Worm (Caenorhabditis elegans) whole organism, L1 larva: ENCODE measurements around the gene ceh-74.

Experiments
- jun-1 ChIP-seq: fragments of 150-350 bp; optimal IDR thresholded peaks from 2 replicates; lab custom pipeline; 2014; ENCODE audit warnings: missing biosample characterization, missing genetic modification reagents, missing genetic modification characterization
- lin-14 ChIP-seq: fragments of 200-800 bp; sonication (Bioruptor generic); optimal IDR thresholded peaks from 2 replicates; lab custom pipeline; 2018; ENCODE audit warnings: mild to moderate bottlenecking, missing genetic modification characterization, moderate library complexity, missing compliant biosample characterization
- mab-9 ChIP-seq: fragments of 200-800 bp; sonication (Bioruptor generic); IDR thresholded peaks from 2 replicates; pipeline ENCODE4 v1.3.6; 2022; ENCODE audit warnings: missing genetic modification reagents, missing genetic modification characterization, missing compliant biosample characterization
- mdl-1 ChIP-seq, 2 experiments: fragments of 150-350 bp; optimal IDR thresholded peaks; 2 replicates each; lab custom pipeline; 2014 to 2017; ENCODE audit warnings: missing biosample characterization in 2 of 2, missing genetic modification characterization in 2 of 2, inconsistent platforms in 1 of 2
- mep-1 ChIP-seq: fragments of 150-350 bp; optimal IDR thresholded peaks from 2 replicates; lab custom pipeline; 2014; ENCODE audit warnings: missing biosample characterization, missing genetic modification characterization
- nhr-77 ChIP-seq: fragments of 150-350 bp; optimal IDR thresholded peaks from 2 replicates; lab custom pipeline; 2014; ENCODE audit warnings: missing biosample characterization, missing genetic modification characterization
- pag-3 ChIP-seq: sonication (generic microtip); optimal IDR thresholded peaks from 2 replicates; lab custom pipeline; 2017; ENCODE audit warnings: missing genetic modification characterization, mild to moderate bottlenecking, missing compliant biosample characterization, antibody characterized with exemption, borderline replicate concordance; ENCODE audit not compliant: insufficient read depth
- skn-1 ChIP-seq: fragments of 150-350 bp; optimal IDR thresholded peaks from 2 replicates; lab custom pipeline; 2014; ENCODE audit warnings: missing biosample characterization, missing genetic modification characterization
- snpc-4 ChIP-seq: fragments of 150-350 bp; optimal IDR thresholded peaks from 2 replicates; lab custom pipeline; 2014; ENCODE audit warnings: missing biosample characterization, missing genetic modification characterization
- tbx-2 ChIP-seq: sonication (generic microtip); optimal IDR thresholded peaks from 2 replicates; lab custom pipeline; 2016; ENCODE audit warnings: missing genetic modification characterization, missing compliant biosample characterization
- ztf-11 ChIP-seq, 2 experiments: sonication (generic microtip); optimal IDR thresholded peaks; 2 replicates each; lab custom pipeline; 2016 to 2017; ENCODE audit warnings: missing genetic modification characterization in 2 of 2, missing biosample characterization in 1 of 2, missing compliant biosample characterization in 1 of 2

ce11 chrV:14210743-14211142 lies 32.9 kb downstream of the ceh-74 start, which contains the start of gene str-230:
- TF ChIP-seq snpc-4 (tag; lab: Kevin White, UChicago) (no peak), jun-1 (no peak), lin-14 (GFP tag; lab: Kevin White, UChicago) (no peak), mep-1 (tag; lab: Kevin White, UChicago) (no peak), mdl-1 (tag; optimal IDR thresholded peaks at IDR 0.05; lab: Kevin White, UChicago) (no peak), ztf-11 (tag; optimal IDR thresholded peaks at IDR 0.05; lab: Kevin White, UChicago) (no peak), tbx-2 (tag; lab: Kevin White, UChicago) (no peak), skn-1 (tag; lab: Kevin White, UChicago) (no peak), pag-3 (tag; lab: Kevin White, UChicago) (no peak), mab-9 (GFP tag; lab: Robert Waterston, UW) (no peak), nhr-77 (tag; lab: Kevin White, UChicago) (no peak)
